Fruit fly (Drosophila melanogaster) whole organism, embryonic: ENCODE results near the gene Ufd1.

Source experiments
- CG10565 ChIP-seq: fragments of 200-800 bp; sonication (Bioruptor generic); optimal IDR thresholded peaks from 3 replicates; lab custom pipeline; 2016; ENCODE audit warnings: missing biosample characterization, mild to moderate bottlenecking, missing genetic modification characterization
- CG15073 ChIP-seq: fragments of 200-800 bp; sonication (Bioruptor generic); optimal IDR thresholded peaks from 2 replicates; lab custom pipeline; 2016; ENCODE audit warnings: missing biosample characterization, missing genetic modification characterization
- CG17359 ChIP-seq: fragments of 200-800 bp; sonication (Bioruptor generic); optimal IDR thresholded peaks from 3 replicates; lab custom pipeline; 2018; ENCODE audit warnings: missing biosample characterization, mild to moderate bottlenecking, missing genetic modification characterization, moderate library complexity
- CG17385 ChIP-seq: fragments of 200-800 bp; sonication (Bioruptor generic); optimal IDR thresholded peaks from 3 replicates; lab custom pipeline; 2018; ENCODE audit warnings: missing biosample characterization, mild to moderate bottlenecking, missing genetic modification characterization
- CG32772 ChIP-seq: fragments of 200-800 bp; sonication (Bioruptor generic); IDR thresholded peaks from 2 replicates; pipeline ENCODE4 v1.3.6; 2022; ENCODE audit warnings: missing biosample characterization, missing genetic modification characterization
- CG4617 ChIP-seq: fragments of 200-800 bp; sonication (Bioruptor generic); optimal IDR thresholded peaks from 3 replicates; lab custom pipeline; 2016; ENCODE audit warnings: missing biosample characterization, missing genetic modification characterization, borderline replicate concordance
- CG4730 ChIP-seq: fragments of 200-800 bp; sonication (Bioruptor generic); IDR thresholded peaks from 2 replicates; pipeline ENCODE4 v1.3.6; 2022; ENCODE audit warnings: missing biosample characterization, missing genetic modification characterization
- CG9727 ChIP-seq: fragments of 200-800 bp; sonication (Bioruptor generic); optimal IDR thresholded peaks from 3 replicates; lab custom pipeline; 2017; ENCODE audit warnings: missing biosample characterization, mild to moderate bottlenecking, missing genetic modification characterization
- CG9932 ChIP-seq: fragments of 200-800 bp; sonication (Bioruptor generic); IDR thresholded peaks from 2 replicates; pipeline ENCODE4 v1.3.6; 2022; ENCODE audit warnings: missing biosample characterization, missing genetic modification characterization
- Fer3 ChIP-seq: fragments of 200-800 bp; sonication (Bioruptor generic); optimal IDR thresholded peaks from 2 replicates; lab custom pipeline; 2018; ENCODE audit warnings: missing biosample characterization, mild to moderate bottlenecking, missing genetic modification characterization, moderate library complexity
- Gug ChIP-seq: fragments of 200-800 bp; sonication (Bioruptor generic); IDR thresholded peaks from 4 replicates; pipeline ENCODE4 v1.3.6; 2022; ENCODE audit warnings: missing biosample characterization, missing genetic modification characterization
- HLH3B ChIP-seq: fragments of 200-800 bp; sonication (Bioruptor generic); IDR thresholded peaks from 2 replicates; pipeline ENCODE4 v1.3.6; 2022; ENCODE audit warnings: missing biosample characterization, missing genetic modification characterization
- al ChIP-seq: fragments of 200-800 bp; sonication (Bioruptor generic); IDR thresholded peaks from 2 replicates; pipeline ENCODE4 v1.3.6; 2022; ENCODE audit warnings: missing biosample characterization, missing genetic modification characterization
- crp ChIP-seq, 2 experiments: fragments of 200-800 bp; sonication (Bioruptor generic); optimal IDR thresholded peaks; 2 replicates in 1 of 2; 3 replicates in 1 of 2; lab custom pipeline; 2017; ENCODE audit warnings: missing biosample characterization in 2 of 2, missing genetic modification characterization in 2 of 2, mild to moderate bottlenecking in 1 of 2, moderate library complexity in 1 of 2
- dimm ChIP-seq: fragments of 200-800 bp; sonication (Bioruptor generic); IDR thresholded peaks from 2 replicates; pipeline ENCODE4 v1.3.6; 2022; ENCODE audit warnings: missing biosample characterization, missing genetic modification characterization
- dysf ChIP-seq: fragments of 200-800 bp; sonication (Bioruptor generic); IDR thresholded peaks from 3 replicates; pipeline ENCODE4 v1.3.6; 2022; ENCODE audit warnings: missing biosample characterization, missing genetic modification characterization
- esg ChIP-seq: fragments of 200-800 bp; sonication (Bioruptor generic); conservative IDR thresholded peaks from 2 replicates; pipeline ENCODE4 v1.3.6; 2022; ENCODE audit warnings: missing biosample characterization, missing genetic modification characterization
- odd ChIP-seq: fragments of 200-800 bp; sonication (Bioruptor generic); optimal IDR thresholded peaks from 2 replicates; lab custom pipeline; 2017; ENCODE audit warnings: missing biosample characterization, mild to moderate bottlenecking, missing genetic modification characterization
- pzg ChIP-seq: fragments of 200-800 bp; sonication (Bioruptor generic); optimal IDR thresholded peaks from 3 replicates; lab custom pipeline; 2018; ENCODE audit warnings: missing biosample characterization, mild to moderate bottlenecking, missing genetic modification characterization, moderate library complexity
- sna ChIP-seq: fragments of 200-800 bp; sonication (Bioruptor generic); IDR thresholded peaks from 2 replicates; pipeline ENCODE4 v1.3.6; 2022; ENCODE audit warnings: missing biosample characterization, missing genetic modification characterization; ENCODE audit not compliant: partially characterized antibody
- tgo ChIP-seq: fragments of 200-800 bp; sonication (Bioruptor generic); IDR thresholded peaks from 3 replicates; pipeline ENCODE4 v1.3.6; 2022; ENCODE audit warnings: missing biosample characterization, missing genetic modification characterization

Ufd1 gene

DNA sequence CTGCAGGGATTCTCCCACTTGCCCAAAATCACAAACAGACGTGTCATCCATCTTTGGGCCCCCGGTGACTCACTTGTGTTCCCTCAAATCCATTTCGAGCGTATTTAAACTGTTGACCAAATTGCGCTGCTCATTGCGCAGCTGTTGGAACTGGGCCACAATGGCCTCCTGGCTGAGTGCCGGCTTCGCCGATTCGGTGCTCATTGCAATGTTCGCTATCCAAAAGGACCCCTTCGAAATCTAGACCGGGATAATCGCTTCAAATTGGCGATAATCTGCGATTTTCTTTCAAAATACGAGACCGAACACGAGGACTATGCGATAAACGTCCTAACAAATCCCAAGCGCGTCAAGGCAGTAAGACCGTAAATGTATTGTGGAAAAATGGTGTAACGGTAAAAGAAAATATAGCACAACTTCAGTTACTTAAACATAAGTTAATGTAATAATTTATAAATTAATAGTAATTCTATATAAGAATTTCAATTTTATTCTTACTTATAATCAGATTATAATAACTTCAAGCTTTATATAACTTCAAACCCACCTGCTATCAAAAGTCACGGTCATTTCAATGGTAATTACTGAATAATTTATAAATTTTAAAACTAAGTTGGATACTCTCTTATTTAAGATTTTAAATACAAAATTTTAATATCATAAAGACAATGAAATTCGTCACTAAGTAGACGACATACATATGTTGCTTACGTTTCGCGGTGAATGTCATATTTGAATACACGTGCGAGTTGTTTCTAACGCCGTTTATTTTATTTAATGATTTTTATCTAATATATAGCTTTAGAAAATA, 48.8 kb downstream of the Ufd1 start, which contains the start of the genes Pfdn2 and Noc1 (continued):
- TF ChIP-seq HLH3B (no peak), pzg (GFP tag; lab: Kevin White, UChicago) (peak; percentile 37), CG4617 (GFP tag; lab: Kevin White, UChicago) (peak; percentile 59), CG9932 (GFP tag; lab: Robert Waterston, UW) (peak; percentile 73), CG15073 (GFP tag; lab: Kevin White, UChicago) (no peak), CG17359 (tag; lab: Kevin White, UChicago) (no peak), CG17385 (GFP tag; lab: Kevin White, UChicago) (peak; percentile 35), CG9727 (GFP tag; lab: Kevin White, UChicago) (peak; percentile 39), dysf (peak; percentile 60; the same call in 2 of the 3 replicates), Gug (GFP tag; lab: Robert Waterston, UW) (0 out of 4 replicates have a peak, but pooled peaks have one; percentile 33), CG10565 (GFP tag; lab: Kevin White, UChicago) (no peak), CG32772 (GFP tag; lab: Robert Waterston, UW) (peak; percentile 55), crp (GFP tag; optimal IDR thresholded peaks at IDR 0.05; lab: Kevin White, UChicago) (peak in 1 of 2 experiments; percentile 66), esg (GFP tag; lab: Robert Waterston, UW) (peak; percentile 44; the same call in 1 of the 2 replicates), tgo (GFP tag; lab: Robert Waterston, UW) (peak; percentile 41; the same call in 2 of the 3 replicates), sna (GFP tag; lab: Robert Waterston, UW) (no peak), odd (GFP tag; lab: Kevin White, UChicago) (no peak), al (GFP tag; lab: Robert Waterston, UW) (peak; percentile 60; the same call in 1 of the 2 replicates), CG4730 (no peak), dimm (GFP tag; lab: Robert Waterston, UW) (no peak), Fer3 (tag; lab: Kevin White, UChicago) (peak; percentile 20)
